Worm (Caenorhabditis elegans) whole organism, L4/young adult: ENCODE data around the gene gcy-4.

Source experiments
- W03F9.2 ChIP-seq: fragments of 150-350 bp; optimal IDR thresholded peaks from 2 replicates; lab custom pipeline; 2014; ENCODE audit warnings: missing biosample characterization, missing genetic modification characterization
- dao-5 ChIP-seq: sonication (generic microtip); optimal IDR thresholded peaks from 2 replicates; lab custom pipeline; 2016; ENCODE audit warnings: missing genotype, missing genetic modification characterization, moderate library complexity, missing compliant biosample characterization
- him-1 ChIP-seq: sonication (generic microtip); optimal IDR thresholded peaks from 2 replicates; lab custom pipeline; 2016; ENCODE audit warnings: missing genotype, missing genetic modification reagents, missing genetic modification characterization, missing compliant biosample characterization

The gcy-4 gene

DNA sequence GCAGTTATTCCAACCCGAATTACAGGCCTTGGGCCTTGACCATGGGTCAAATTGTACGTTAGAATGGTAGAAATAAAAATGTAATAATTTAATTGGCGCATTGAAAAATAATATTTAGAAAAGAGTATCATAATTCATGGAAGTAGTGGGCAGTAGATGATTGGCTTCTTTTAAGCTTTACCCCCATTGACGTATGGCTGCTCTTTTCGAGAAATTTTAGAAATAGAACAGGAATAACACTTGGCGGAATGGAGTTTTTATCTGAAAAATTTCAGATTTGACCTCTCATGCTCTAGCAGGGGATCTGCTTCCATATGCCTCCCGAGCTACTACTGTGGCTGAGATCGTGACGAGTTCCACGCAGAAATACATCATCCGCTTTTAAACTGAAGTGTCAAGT, at the start of gene gcy-4:
Gene gcy-4 (minus strand): TSS at position 101 of the 400 bp plus-strand sequence.
- TF ChIP-seq W03F9.2 (tag; lab: Kevin White, UChicago) (no peak), dao-5 (tag; lab: Kevin White, UChicago) (no peak), him-1 (tag; lab: Kevin White, UChicago) (no peak)

DNA sequence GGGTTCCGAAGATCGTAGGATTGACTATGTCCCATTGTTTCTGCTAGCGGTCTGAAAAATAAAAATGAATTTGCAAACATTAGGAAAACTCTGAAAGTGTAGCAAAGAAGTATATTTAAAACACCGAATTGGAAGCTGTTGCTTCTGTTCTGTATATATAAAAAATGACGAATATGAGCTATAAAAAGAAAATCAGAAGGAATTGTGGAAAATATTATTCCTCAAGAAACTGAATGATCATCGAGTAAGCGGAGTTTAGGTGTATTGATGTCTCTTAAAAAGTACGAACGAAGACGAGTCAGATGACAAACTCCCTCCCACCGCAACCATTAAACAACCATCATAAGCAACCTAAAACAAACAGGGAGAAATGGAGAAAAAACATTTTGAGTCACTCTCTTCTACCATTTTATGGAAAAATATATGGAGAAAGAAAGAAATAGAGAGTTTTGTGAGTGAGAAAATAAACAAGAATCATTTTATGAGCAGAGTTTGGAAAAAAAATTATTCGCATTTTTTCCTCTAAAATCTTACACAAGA, 48.9 kb upstream of the gcy-4 start, which contains the start of gene C07E3.3:
Gene C07E3.3 (minus strand): TSS at position 51 of the 540 bp plus-strand sequence.
- TF ChIP-seq dao-5 (tag; lab: Kevin White, UChicago) (no peak), W03F9.2 (tag; lab: Kevin White, UChicago) (no peak), him-1 (tag; lab: Kevin White, UChicago) (no peak)

DNA sequence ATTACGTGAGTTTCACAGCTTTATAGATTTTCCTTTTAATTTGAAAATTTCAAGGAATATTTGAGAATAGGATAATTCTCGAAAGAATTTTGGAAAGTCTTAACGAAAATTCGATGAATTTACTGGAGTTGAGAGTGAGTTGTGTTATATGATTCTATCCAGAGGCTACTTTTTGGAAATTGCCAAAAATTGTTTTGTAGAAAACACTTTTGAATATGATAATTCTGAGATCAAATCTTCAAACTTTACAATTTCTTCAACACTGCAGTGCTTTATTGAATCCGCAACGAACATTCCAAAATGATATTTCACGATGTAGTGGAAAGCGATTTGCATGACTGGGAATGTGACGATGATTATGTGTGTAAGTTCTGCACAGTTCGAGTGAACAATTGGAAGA, 43.3 kb upstream of the gcy-4 start, which contains the start of gene C07E3.8:
Gene C07E3.8 (plus strand): TSS at position 301 of the 400 bp plus-strand sequence.
- no peak for TF ChIP-seq him-1 (tag; lab: Kevin White, UChicago)
- no peak for TF ChIP-seq dao-5 (tag; lab: Kevin White, UChicago)
- no peak for TF ChIP-seq W03F9.2 (tag; lab: Kevin White, UChicago)

DNA sequence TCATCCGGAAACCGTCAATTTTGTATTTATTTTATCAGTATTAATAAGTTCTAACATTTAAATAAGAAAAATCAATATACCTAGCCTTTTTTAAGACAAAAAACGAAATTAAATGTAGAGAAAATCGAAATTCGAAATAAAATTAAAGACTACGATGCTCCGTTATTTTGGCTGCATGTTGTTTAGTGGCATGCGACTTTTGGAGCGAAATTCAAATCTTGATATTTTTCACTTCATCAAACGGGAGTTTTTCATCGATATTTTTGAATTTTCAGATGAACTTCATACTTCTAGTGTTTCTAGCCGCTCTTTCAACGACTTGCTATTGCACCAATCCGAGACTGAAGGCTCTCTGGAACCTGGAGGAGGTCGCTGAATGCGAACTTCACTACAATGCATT, 41.9 kb upstream of the gcy-4 start, which contains the start of gene C07E3.9:
Gene C07E3.9 (plus strand): TSS at position 270 of the 400 bp plus-strand sequence.
- no peak for TF ChIP-seq W03F9.2 (tag; lab: Kevin White, UChicago)
- TF ChIP-seq him-1 (tag; lab: Kevin White, UChicago), result no peak

DNA sequence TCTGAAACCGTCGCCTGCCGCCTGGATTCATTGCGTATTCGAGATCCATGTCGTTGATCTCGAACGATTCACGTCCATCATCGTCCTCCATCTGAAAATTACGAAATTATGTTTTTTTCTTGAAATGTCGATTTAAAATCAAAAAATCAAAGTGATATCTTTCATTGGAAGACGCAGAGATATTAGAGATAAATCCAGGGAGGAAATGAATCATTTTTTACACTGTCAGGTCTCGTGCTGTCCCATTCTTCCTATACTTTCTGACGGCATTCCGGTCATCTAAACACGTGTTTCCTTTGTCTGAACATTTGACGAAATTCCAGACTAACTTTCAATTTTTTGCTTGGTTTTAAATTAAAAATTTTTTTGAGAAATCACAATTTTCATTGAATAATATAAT, 41.3 kb upstream of the gcy-4 start, which contains the start of gene stip-1:
Gene stip-1 (minus strand): TSS at position 98 of the 400 bp plus-strand sequence.
- TF ChIP-seq W03F9.2 (tag; lab: Kevin White, UChicago) (no peak), him-1 (tag; lab: Kevin White, UChicago) (no peak), dao-5 (tag; lab: Kevin White, UChicago) (no peak)

DNA sequence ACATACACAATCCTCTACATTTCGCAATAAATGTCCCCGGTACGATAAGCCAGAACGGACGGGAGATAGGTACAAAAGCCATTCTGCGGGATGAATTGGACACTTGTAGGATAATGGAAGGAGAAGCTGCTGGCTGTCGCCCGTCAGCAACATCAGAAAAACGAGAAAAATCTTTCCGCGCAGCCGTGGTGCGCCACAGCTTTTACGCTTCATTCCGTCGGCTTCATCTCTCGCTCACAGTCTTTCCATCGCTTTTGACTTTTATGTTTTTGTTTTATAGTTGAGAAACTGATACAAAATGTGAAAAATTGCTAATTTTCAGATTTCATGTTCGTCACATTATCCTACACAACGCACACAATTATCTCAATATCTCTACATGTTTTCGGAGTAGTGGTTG, 37.4 kb upstream of the gcy-4 start, which contains the start of gene C07E3.10:
Gene C07E3.10 (plus strand): TSS at position 301 of the 400 bp plus-strand sequence.
- TF ChIP-seq dao-5 (tag; lab: Kevin White, UChicago) (no peak), him-1 (tag; lab: Kevin White, UChicago) (no peak), W03F9.2 (tag; lab: Kevin White, UChicago) (no peak)

DNA sequence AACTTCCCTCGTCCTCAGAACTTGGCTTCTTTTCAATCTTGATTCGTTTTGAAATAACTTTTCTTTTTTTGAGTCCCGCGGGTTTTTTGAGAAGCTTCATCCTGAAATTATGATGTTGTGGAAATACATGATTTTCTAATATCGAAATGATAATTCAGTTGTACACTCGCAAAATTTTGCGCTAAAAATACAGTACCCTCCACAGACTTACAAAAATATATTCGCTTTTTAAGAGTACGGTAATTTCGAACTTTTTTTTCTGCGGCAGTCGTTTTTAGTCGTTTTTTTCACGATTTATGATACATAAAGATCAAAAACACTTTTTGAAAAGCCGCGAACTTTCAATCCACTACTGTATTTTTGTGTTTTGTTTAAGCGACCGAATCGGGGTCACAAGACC, 36.4 kb upstream of the gcy-4 start, which contains the start of gene pro-2:
Gene pro-2 (minus strand): TSS at position 101 of the 400 bp plus-strand sequence.
- no peak for TF ChIP-seq him-1 (tag; lab: Kevin White, UChicago)
- no peak for TF ChIP-seq dao-5 (tag; lab: Kevin White, UChicago)
- TF ChIP-seq W03F9.2 (tag; lab: Kevin White, UChicago), result no peak

DNA sequence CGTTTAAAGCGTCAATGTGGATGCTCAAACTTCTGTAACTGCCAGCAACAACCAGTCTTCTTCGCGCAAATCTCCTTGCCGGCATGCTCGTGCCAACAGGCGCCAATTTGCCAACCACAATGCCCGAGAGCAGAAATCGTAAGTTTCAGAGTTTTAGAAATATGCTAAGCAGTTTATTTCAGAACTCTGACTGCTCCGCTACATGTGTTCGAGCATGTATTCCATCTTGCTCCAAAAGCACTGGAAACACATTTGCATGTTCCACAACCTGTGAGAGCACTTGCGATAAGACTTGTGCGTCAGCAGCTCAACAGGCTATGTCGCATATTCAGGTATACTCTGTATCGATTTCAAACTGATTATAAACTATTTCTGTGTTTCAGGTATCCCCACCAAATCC, 21.1 kb upstream of the gcy-4 start:
- TF ChIP-seq W03F9.2 (tag; lab: Kevin White, UChicago) (no peak), him-1 (tag; lab: Kevin White, UChicago) (no peak), dao-5 (tag; lab: Kevin White, UChicago) (no peak)

DNA sequence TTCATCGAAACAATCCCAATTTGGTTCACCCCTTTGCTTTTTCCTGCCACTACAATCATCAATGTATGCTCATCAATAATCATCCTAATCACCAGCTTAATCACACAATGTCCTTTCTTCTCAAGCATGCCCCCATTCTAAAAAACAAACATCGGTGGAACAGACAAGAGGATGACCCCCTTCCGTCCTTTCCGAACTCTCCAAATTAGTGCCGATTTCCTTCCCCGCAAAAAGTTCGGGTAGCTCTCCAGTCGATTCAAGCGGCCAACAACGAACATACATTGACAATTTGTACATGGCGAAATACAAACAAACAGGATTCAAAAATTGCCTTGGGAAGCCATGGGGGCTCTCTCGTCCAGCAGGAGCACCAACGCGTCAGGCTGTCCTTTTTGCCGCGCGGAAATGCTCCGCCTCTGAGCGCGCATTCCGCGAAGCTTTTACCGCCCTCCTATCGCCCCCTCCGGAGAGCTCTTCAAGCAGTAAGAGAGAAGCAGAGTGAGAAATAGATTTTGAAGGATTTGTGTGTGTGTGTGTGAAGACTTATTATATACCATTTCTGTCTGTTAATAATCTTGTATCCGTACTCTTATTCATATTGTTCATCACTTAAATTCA, 17.1 kb upstream of the gcy-4 start, which contains the start of gene appg-1:
Gene appg-1 (plus strand): TSS at position 427 of the 618 bp plus-strand sequence.
- TF ChIP-seq him-1 (tag; lab: Kevin White, UChicago) (no peak), W03F9.2 (tag; lab: Kevin White, UChicago) (no peak), dao-5 (tag; lab: Kevin White, UChicago) (no peak)

DNA sequence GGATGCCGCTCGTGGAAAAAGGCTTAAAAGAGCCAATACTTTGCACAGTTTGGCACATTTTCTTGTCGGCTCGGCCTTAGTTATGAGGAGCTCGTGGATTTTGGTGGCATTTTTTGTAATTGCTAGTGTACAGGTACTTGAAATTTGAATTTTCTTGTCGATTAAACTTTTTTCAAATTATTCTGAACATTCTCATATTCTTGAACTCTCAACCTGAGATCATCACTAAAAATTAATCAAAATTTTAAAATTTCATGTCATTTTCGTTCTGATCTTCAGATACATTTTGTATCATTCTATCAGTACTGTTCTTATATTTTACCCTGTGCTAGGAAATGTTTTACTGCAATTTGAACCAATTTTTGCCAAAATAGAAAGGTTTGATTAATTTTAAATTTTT, 12.8 kb upstream of the gcy-4 start, which contains the start of gene idpp-4:
Gene idpp-4 (plus strand): TSS at position 51 of the 400 bp plus-strand sequence.
- TF ChIP-seq dao-5 (tag; lab: Kevin White, UChicago) (no peak), him-1 (tag; lab: Kevin White, UChicago) (no peak), W03F9.2 (tag; lab: Kevin White, UChicago) (no peak)

DNA sequence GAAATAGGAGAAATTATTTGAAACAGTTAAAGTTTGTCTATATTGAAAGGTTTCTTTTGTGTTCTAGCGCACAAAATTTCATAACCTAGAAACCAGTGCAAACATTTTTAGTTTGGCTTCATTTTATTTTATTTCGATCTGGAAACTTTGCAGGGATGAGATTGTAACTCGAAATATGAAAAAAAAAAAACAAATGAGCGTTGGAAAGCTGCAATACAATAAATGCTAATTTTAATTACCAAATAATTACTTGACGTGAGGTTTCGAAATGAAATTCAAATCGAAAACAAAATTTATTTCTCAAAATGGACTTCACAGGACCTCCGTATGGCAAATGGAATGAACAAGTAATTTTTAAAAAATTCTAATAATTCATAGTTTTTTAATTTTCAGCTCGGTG, 8.4 kb upstream of the gcy-4 start, which contains the start of gene M02G9.4:
Gene M02G9.4 (plus strand): TSS at position 301 of the 400 bp plus-strand sequence.
- TF ChIP-seq him-1 (tag; lab: Kevin White, UChicago) (no peak), W03F9.2 (tag; lab: Kevin White, UChicago) (no peak), dao-5 (tag; lab: Kevin White, UChicago) (no peak)

DNA sequence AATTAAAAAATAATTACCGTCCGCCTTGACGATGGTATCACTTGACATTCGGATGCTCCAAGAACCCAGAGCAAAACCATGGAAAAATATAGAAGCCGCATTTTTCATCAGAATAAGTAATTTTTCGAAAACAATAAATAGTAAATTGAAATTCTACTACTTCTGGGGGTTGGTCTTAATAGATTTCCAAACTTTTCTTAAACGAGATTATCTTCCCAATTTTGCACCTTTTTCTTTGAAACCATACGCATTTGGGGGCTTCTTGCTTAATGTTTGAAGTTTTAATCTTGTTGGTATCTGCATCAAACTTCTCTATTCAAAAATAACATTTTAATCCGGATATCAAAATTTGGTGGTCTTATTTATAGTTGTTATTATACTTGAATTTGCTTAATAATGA, 7.5 kb upstream of the gcy-4 start, which contains the start of gene gcy-5:
Gene gcy-5 (minus strand): TSS at position 101 of the 400 bp plus-strand sequence.
- TF ChIP-seq dao-5 (tag; lab: Kevin White, UChicago) (no peak), him-1 (tag; lab: Kevin White, UChicago) (no peak), W03F9.2 (tag; lab: Kevin White, UChicago) (no peak)

DNA sequence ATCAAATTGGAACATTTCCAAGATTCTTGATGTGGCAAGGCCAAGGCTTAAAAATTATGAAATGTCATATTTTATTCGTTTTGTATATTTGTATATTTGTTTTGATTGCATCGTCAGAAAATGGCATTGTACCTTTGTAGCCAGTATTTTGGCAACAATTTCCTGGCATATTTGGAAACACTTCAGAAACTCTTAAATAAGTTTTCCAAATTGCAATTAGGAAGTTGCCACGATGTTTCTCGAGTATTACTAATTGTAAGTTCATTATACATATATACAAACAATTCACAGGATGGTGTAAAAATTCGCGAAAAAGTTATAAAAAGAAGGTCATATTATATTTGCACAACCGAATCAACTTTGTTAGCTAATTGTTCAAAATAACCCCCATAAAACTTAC, 6.6 kb upstream of the gcy-4 start, which contains the start of gene idpp-8:
Gene idpp-8 (plus strand): TSS at position 301 of the 400 bp plus-strand sequence.
- no peak for TF ChIP-seq him-1 (tag; lab: Kevin White, UChicago)
- TF ChIP-seq dao-5 (tag; lab: Kevin White, UChicago), result no peak
- no peak for TF ChIP-seq W03F9.2 (tag; lab: Kevin White, UChicago)
